Worm (Caenorhabditis elegans) whole organism, young adult: ENCODE data around the gene R08C7.1.

ENCODE experiments used
- B0261.1 ChIP-seq: sonication (generic microtip); optimal IDR thresholded peaks from 2 replicates; lab custom pipeline; 2016; ENCODE audit warnings: mild to moderate bottlenecking, missing genetic modification characterization, moderate library complexity, missing compliant biosample characterization
- B0336.3 ChIP-seq: fragments of 200-800 bp; sonication (Bioruptor generic); IDR thresholded peaks from 2 replicates; pipeline ENCODE4 v1.3.6; 2022; ENCODE audit warnings: missing genetic modification characterization, missing compliant biosample characterization
- D2030.7 ChIP-seq: fragments of 200-800 bp; sonication (Bioruptor generic); IDR thresholded peaks from 2 replicates; pipeline ENCODE4 v1.3.6; 2022; ENCODE audit warnings: missing genetic modification reagents, missing genetic modification characterization, missing compliant biosample characterization
- F10E7.11 ChIP-seq: sonication (generic microtip); optimal IDR thresholded peaks from 2 replicates; lab custom pipeline; 2017; ENCODE audit warnings: mild to moderate bottlenecking, missing genetic modification characterization, moderate library complexity, missing compliant biosample characterization
- F33H1.4 ChIP-seq: fragments of 200-800 bp; sonication (Bioruptor generic); IDR thresholded peaks from 2 replicates; pipeline ENCODE4 v1.3.6; 2022; ENCODE audit warnings: missing genetic modification reagents, missing genetic modification characterization, missing compliant biosample characterization
- F57C9.4 ChIP-seq: sonication (generic microtip); optimal IDR thresholded peaks from 2 replicates; lab custom pipeline; 2017; ENCODE audit warnings: mild to moderate bottlenecking, missing genetic modification characterization, missing compliant biosample characterization
- T07F8.4 ChIP-seq: sonication (generic microtip); optimal IDR thresholded peaks from 2 replicates; lab custom pipeline; 2016; ENCODE audit warnings: mild to moderate bottlenecking, missing genetic modification characterization, moderate library complexity, missing compliant biosample characterization
- Y53F4B.3 ChIP-seq: fragments of 200-800 bp; sonication (Bioruptor generic); IDR thresholded peaks from 2 replicates; pipeline ENCODE4 v1.3.6; 2022; ENCODE audit warnings: missing genetic modification reagents, missing genetic modification characterization, missing compliant biosample characterization
- Y79H2A.3 ChIP-seq: fragments of 200-800 bp; sonication (Bioruptor generic); conservative IDR thresholded peaks from 2 replicates; pipeline ENCODE4 v1.3.6; 2022; ENCODE audit warnings: missing genetic modification reagents, missing genetic modification characterization, missing compliant biosample characterization
- ZK185.1 ChIP-seq: sonication (generic microtip); optimal IDR thresholded peaks from 2 replicates; lab custom pipeline; 2016; ENCODE audit warnings: mild to moderate bottlenecking, missing genetic modification characterization, missing compliant biosample characterization; ENCODE audit not compliant: poor library complexity, severe bottlenecking
- akir-1 ChIP-seq: fragments of 200-800 bp; sonication (Bioruptor generic); optimal IDR thresholded peaks from 2 replicates; lab custom pipeline; 2018; ENCODE audit warnings: mild to moderate bottlenecking, missing genetic modification characterization, moderate library complexity, missing compliant biosample characterization
- attf-3 ChIP-seq: fragments of 200-800 bp; sonication (Bioruptor generic); conservative IDR thresholded peaks from 2 replicates; pipeline ENCODE4 v1.3.6; 2022; ENCODE audit warnings: missing genetic modification reagents, missing genetic modification characterization, missing compliant biosample characterization
- attf-5 ChIP-seq: fragments of 200-800 bp; sonication (Bioruptor generic); optimal IDR thresholded peaks from 2 replicates; lab custom pipeline; 2018; ENCODE audit warnings: mild to moderate bottlenecking, missing genetic modification characterization, missing compliant biosample characterization
- attf-6 ChIP-seq: fragments of 200-800 bp; sonication (Bioruptor generic); IDR thresholded peaks from 2 replicates; pipeline ENCODE4 v1.3.6; 2022; ENCODE audit warnings: missing genetic modification reagents, missing genetic modification characterization, missing compliant biosample characterization
- ccch-3 ChIP-seq: fragments of 200-800 bp; sonication (Bioruptor generic); optimal IDR thresholded peaks from 2 replicates; lab custom pipeline; 2018; ENCODE audit warnings: mild to moderate bottlenecking, missing genetic modification characterization, missing compliant biosample characterization
- ceh-100 ChIP-seq: fragments of 200-800 bp; sonication (Bioruptor generic); IDR thresholded peaks from 2 replicates; pipeline ENCODE4 v1.3.6; 2022; ENCODE audit warnings: missing genetic modification reagents, missing genetic modification characterization, missing compliant biosample characterization
- ceh-40 ChIP-seq: fragments of 200-800 bp; sonication (Bioruptor generic); IDR thresholded peaks from 2 replicates; pipeline ENCODE4 v1.3.6; 2022; ENCODE audit warnings: missing genetic modification characterization, missing compliant biosample characterization
- efl-1 ChIP-seq: fragments of 150-350 bp; optimal IDR thresholded peaks from 2 replicates; lab custom pipeline; 2014; ENCODE audit warnings: missing biosample characterization, missing genetic modification reagents, missing genetic modification characterization
- ekl-4 ChIP-seq: fragments of 200-800 bp; sonication (Bioruptor generic); IDR thresholded peaks from 2 replicates; pipeline ENCODE4 v1.3.6; 2022; ENCODE audit warnings: missing genetic modification reagents, missing genetic modification characterization, missing compliant biosample characterization
- gei-17 ChIP-seq: fragments of 200-800 bp; sonication (Bioruptor generic); optimal IDR thresholded peaks from 2 replicates; lab custom pipeline; 2018; ENCODE audit warnings: mild to moderate bottlenecking, missing genetic modification characterization, missing compliant biosample characterization
- hlh-26 ChIP-seq: fragments of 200-800 bp; sonication (Bioruptor generic); conservative IDR thresholded peaks from 2 replicates; pipeline ENCODE4 v1.3.6; 2022; ENCODE audit warnings: missing genetic modification reagents, missing genetic modification characterization, missing compliant biosample characterization
- hrde-1 ChIP-seq: sonication (generic microtip); optimal IDR thresholded peaks from 2 replicates; lab custom pipeline; 2016; ENCODE audit warnings: missing genetic modification characterization, mild to moderate bottlenecking, missing compliant biosample characterization, moderate library complexity, missing genotype, missing genetic modification reagents, borderline replicate concordance
- hsf-1 ChIP-seq: fragments of 200-800 bp; sonication (Bioruptor generic); IDR thresholded peaks from 2 replicates; pipeline ENCODE4 v1.3.6; 2022; ENCODE audit warnings: missing genetic modification reagents, missing genetic modification characterization, missing compliant biosample characterization
- let-607 ChIP-seq, 2 experiments: fragments of 200-800 bp in 1 of 2; sonication (Bioruptor generic) in 1 of 2; sonication (generic microtip) in 1 of 2; optimal IDR thresholded peaks; 2 replicates each; lab custom pipeline; 2016 to 2018; ENCODE audit warnings: mild to moderate bottlenecking in 2 of 2, missing compliant biosample characterization in 2 of 2, missing genetic modification characterization in 2 of 2, moderate library complexity in 2 of 2, missing genotype in 1 of 2
- lin-26 ChIP-seq: fragments of 200-800 bp; sonication (Bioruptor generic); IDR thresholded peaks from 2 replicates; pipeline ENCODE4 v1.3.6; 2022; ENCODE audit warnings: missing genetic modification reagents, missing genetic modification characterization, missing compliant biosample characterization
- lin-35 ChIP-seq, 3 experiments: fragments of 150-350 bp in 2 of 3; sonication (generic microtip) in 1 of 3; optimal IDR thresholded peaks; 2 replicates each; lab custom pipeline; 2014 to 2018; ENCODE audit warnings: missing biosample characterization in 3 of 3, missing genetic modification characterization in 3 of 3, missing genetic modification reagents in 3 of 3
- lsl-1 ChIP-seq: fragments of 200-800 bp; sonication (Bioruptor generic); optimal IDR thresholded peaks from 2 replicates; lab custom pipeline; 2018; ENCODE audit warnings: mild to moderate bottlenecking, missing genetic modification characterization, moderate library complexity, missing compliant biosample characterization
- madf-3 ChIP-seq: fragments of 200-800 bp; sonication (Bioruptor generic); IDR thresholded peaks from 2 replicates; pipeline ENCODE4 v1.3.6; 2022; ENCODE audit warnings: missing genetic modification reagents, missing genetic modification characterization, missing compliant biosample characterization
- mcd-1 ChIP-seq: fragments of 200-800 bp; sonication (Bioruptor generic); IDR thresholded peaks from 2 replicates; pipeline ENCODE4 v1.3.6; 2022; ENCODE audit warnings: missing genetic modification reagents, missing genetic modification characterization, missing compliant biosample characterization
- mel-28 ChIP-seq: sonication (generic microtip); optimal IDR thresholded peaks from 2 replicates; lab custom pipeline; 2016; ENCODE audit warnings: borderline replicate concordance, mild to moderate bottlenecking, missing genetic modification characterization, missing compliant biosample characterization
- mxl-1 ChIP-seq: sonication (generic microtip); optimal IDR thresholded peaks from 2 replicates; lab custom pipeline; 2016; ENCODE audit warnings: missing genetic modification characterization, missing compliant biosample characterization
- nfyb-1 ChIP-seq: fragments of 200-800 bp; sonication (Bioruptor generic); IDR thresholded peaks from 2 replicates; pipeline ENCODE4 v1.3.6; 2022; ENCODE audit warnings: missing genetic modification reagents, missing genetic modification characterization, missing compliant biosample characterization
- nhr-179 ChIP-seq: sonication (generic microtip); optimal IDR thresholded peaks from 2 replicates; lab custom pipeline; 2016; ENCODE audit warnings: mild to moderate bottlenecking, missing genetic modification characterization, missing compliant biosample characterization
- nhr-27 ChIP-seq: fragments of 200-800 bp; sonication (Bioruptor generic); optimal IDR thresholded peaks from 2 replicates; lab custom pipeline; 2018; ENCODE audit warnings: mild to moderate bottlenecking, missing genetic modification characterization, moderate library complexity, missing compliant biosample characterization
- pbrm-1 ChIP-seq: fragments of 200-800 bp; sonication (Bioruptor generic); IDR thresholded peaks from 2 replicates; pipeline ENCODE4 v1.3.6; 2022; ENCODE audit warnings: missing genetic modification reagents, missing genetic modification characterization, missing compliant biosample characterization
- rec-8 ChIP-seq, 2 experiments: sonication (generic microtip); optimal IDR thresholded peaks; 2 replicates each; lab custom pipeline; 2016; ENCODE audit warnings: mild to moderate bottlenecking in 2 of 2, missing genetic modification characterization in 2 of 2, missing genetic modification reagents in 2 of 2, missing genotype in 2 of 2, missing biosample characterization in 1 of 2, missing compliant biosample characterization in 1 of 2, moderate library complexity in 1 of 2
- rpc-1 ChIP-seq, 2 experiments: fragments of 150-350 bp in 1 of 2; sonication (generic microtip) in 1 of 2; optimal IDR thresholded peaks; 2 replicates each; lab custom pipeline; 2014 to 2018; ENCODE audit warnings: missing biosample characterization in 1 of 2, missing genetic modification characterization in 1 of 2, missing genetic modification reagents in 1 of 2, missing genotype in 1 of 2
- sea-2 ChIP-seq: fragments of 200-800 bp; sonication (Bioruptor generic); IDR thresholded peaks from 2 replicates; pipeline ENCODE4 v1.3.6; 2022; ENCODE audit warnings: missing genetic modification characterization, missing compliant biosample characterization
- snpc-1.3 ChIP-seq: sonication (generic microtip); optimal IDR thresholded peaks from 2 replicates; lab custom pipeline; 2017; ENCODE audit warnings: missing genetic modification characterization, mild to moderate bottlenecking, missing compliant biosample characterization, antibody characterized with exemption, moderate library complexity, missing genotype, missing genetic modification reagents; ENCODE audit not compliant: insufficient read depth
- snpc-3.4 ChIP-seq: sonication (generic microtip); optimal IDR thresholded peaks from 2 replicates; lab custom pipeline; 2017; ENCODE audit warnings: missing genetic modification characterization, mild to moderate bottlenecking, missing compliant biosample characterization, antibody characterized with exemption, moderate library complexity, missing genotype, missing genetic modification reagents
- snpc-4 ChIP-seq, 5 experiments: fragments of 150-350 bp in 1 of 5; sonication (generic microtip) in 4 of 5; optimal IDR thresholded peaks; 2 replicates each; lab custom pipeline; 2014 to 2018; ENCODE audit warnings: missing genetic modification characterization in 5 of 5, missing biosample characterization in 3 of 5, antibody characterized with exemption in 2 of 5, mild to moderate bottlenecking in 2 of 5, missing compliant biosample characterization in 2 of 5, missing genotype in 2 of 5, moderate library complexity in 2 of 5, missing genetic modification reagents in 1 of 5
- tbp1 ChIP-seq: fragments of 200-800 bp; sonication (Bioruptor generic); optimal IDR thresholded peaks from 2 replicates; lab custom pipeline; 2018; ENCODE audit warnings: mild to moderate bottlenecking, missing genetic modification characterization, missing compliant biosample characterization

The R08C7.1 gene

ce11 chrIV:4445711-4446290 is 5.9 kb upstream of the R08C7.1 start, which contains the start of the genes wapl-1 and htz-1 (continued):
- no peak for TF ChIP-seq T07F8.4
- TF ChIP-seq F57C9.4 (tag; lab: Kevin White, UChicago), result peak; percentile 25
- peak; percentile 54 for TF ChIP-seq akir-1 (GFP tag; lab: Kevin White, UChicago)
- peak; percentile 36 to 56 for TF ChIP-seq let-607 (tag; optimal IDR thresholded peaks at IDR 0.05; lab: Kevin White, UChicago)
- TF ChIP-seq lin-35 (GFP tag; optimal IDR thresholded peaks at IDR 0.05; lab: Kevin White, UChicago), result peak; percentile 54 to 94 (median 76)
- no peak for TF ChIP-seq rpc-1 (optimal IDR thresholded peaks at IDR 0.05; lab: Kevin White, UChicago)
- no peak for TF ChIP-seq rpc-1 (tag; optimal IDR thresholded peaks at IDR 0.05; lab: Kevin White, UChicago)
- TF ChIP-seq ccch-3 (GFP tag; lab: Kevin White, UChicago), result no peak
- no peak for TF ChIP-seq hrde-1
- TF ChIP-seq, all 124 proteins: peak for 75

ce11 chrIV:4446884-4447283 is 4.8 kb upstream of the R08C7.1 start:
- TF ChIP-seq lin-26 (GFP tag; lab: Robert Waterston, UW) (peak; percentile 71; the same call in 1 of the 2 replicates), F10E7.11 (tag; lab: Kevin White, UChicago) (no peak), nhr-179 (tag; lab: Kevin White, UChicago) (no peak), ceh-100 (GFP tag; lab: Robert Waterston, UW) (peak; percentile 39), hrde-1 (peak; percentile 13), mxl-1 (tag; lab: Kevin White, UChicago) (no peak), Y53F4B.3 (GFP tag; lab: Robert Waterston, UW) (0 out of 2 replicates have a peak, but pooled peaks have one; percentile 13), attf-6 (GFP tag; lab: Robert Waterston, UW) (peak; percentile 63), hsf-1 (GFP tag; lab: Robert Waterston, UW) (peak; percentile 66), hlh-26 (no peak), mcd-1 (GFP tag; lab: Robert Waterston, UW) (no peak), attf-5 (GFP tag; lab: Kevin White, UChicago) (peak; percentile 1), lsl-1 (GFP tag; lab: Kevin White, UChicago) (peak; percentile 12), nhr-27 (no peak), F33H1.4 (peak; percentile 40), B0261.1 (tag; lab: Kevin White, UChicago) (no peak), madf-3 (0 out of 2 replicates have a peak, but pooled peaks have one; percentile 56), tbp1 (GFP tag; lab: Kevin White, UChicago) (peak; percentile 13), rec-8 (tag; optimal IDR thresholded peaks at IDR 0.05; lab: Kevin White, UChicago) (no peak), D2030.7 (GFP tag; lab: Robert Waterston, UW) (no peak), Y79H2A.3 (peak; percentile 74; the same call in 1 of the 2 replicates), snpc-1.3 (tag; lab: Kevin White, UChicago) (peak; percentile 39), gei-17 (no peak), ZK185.1 (tag; lab: Kevin White, UChicago) (no peak), ekl-4 (GFP tag; lab: Robert Waterston, UW) (0 out of 2 replicates have a peak, but pooled peaks have one; percentile 19), mel-28 (tag; lab: Kevin White, UChicago) (no peak), snpc-3.4 (peak; percentile 35), B0336.3 (peak; percentile 52; the same call in 1 of the 2 replicates), efl-1 (GFP tag; lab: Kevin White, UChicago) (peak; percentile 3), snpc-4 (GFP tag; optimal IDR thresholded peaks at IDR 0.05; lab: Kevin White, UChicago) (no peak), snpc-4 (tag; optimal IDR thresholded peaks at IDR 0.05; lab: Kevin White, UChicago) (peak in 1 of 4 experiments; percentile 17), nfyb-1 (0 out of 2 replicates have a peak, but pooled peaks have one; percentile 15), ceh-40 (GFP tag; lab: Robert Waterston, UW) (0 out of 2 replicates have a peak, but pooled peaks have one; percentile 31), pbrm-1 (GFP tag; lab: Robert Waterston, UW) (peak; percentile 63; the same call in 1 of the 2 replicates), attf-3 (no peak), ccch-3 (GFP tag; lab: Kevin White, UChicago) (no peak), sea-2 (no peak)
